Worm (Caenorhabditis elegans): ENCODE results near the gene clec-182.
"Not testable (repeated sequence)": the region's sequence is repeated elsewhere in the genome, so short reads cannot be mapped to it uniquely, and the experiment has no call there.

Gene clec-182

ce11 chrIV:8788048-8788447, 10.1 kb downstream of the clec-182 start, which contains the start of gene C33D9.10:
Gene C33D9.10, minus strand, starts transcription at chrIV:8788148.
- TF ChIP-seq attf-4 (tag; optimal IDR thresholded peaks at IDR 0.05); snpc-4 (tag; optimal IDR thresholded peaks at IDR 0.05); gei-8 (GFP tag; optimal IDR thresholded peaks at IDR 0.05): not testable (repeated sequence)

ce11 chrIV:8786654-8787053, 11.5 kb downstream of the clec-182 start, which contains the start of gene C33D9.8:
Gene C33D9.8, minus strand, starts transcription at chrIV:8786752.
- no peak for TF ChIP-seq cey-2 (tag; optimal IDR thresholded peaks at IDR 0.05; ENCODE audit: borderline replicate concordance, insufficient read depth)
- TF ChIP-seq daf-16 (GFP tag; optimal IDR thresholded peaks at IDR 0.05) = no peak
- TF ChIP-seq daf-16 (tag; optimal IDR thresholded peaks at IDR 0.05) = peak; percentile 24
- TF ChIP-seq nhr-10 (tag; optimal IDR thresholded peaks at IDR 0.05) = no peak
- TF ChIP-seq vab-7 (GFP tag; IDR thresholded peaks at IDR 0.05) = no peak

ce11 chrIV:8784855-8785327, 13.3 kb downstream of the clec-182 start, which contains the start of gene C33D9.13:
Gene C33D9.13, minus strand, starts transcription at chrIV:8785277.
- TF ChIP-seq nhr-41 (GFP tag; IDR thresholded peaks at IDR 0.05) (no peak), F44E2.7 (GFP tag; IDR thresholded peaks at IDR 0.05) (no peak), ceh-20 (GFP tag; IDR thresholded peaks at IDR 0.05) (no peak), egl-43 (GFP tag; IDR thresholded peaks at IDR 0.05) (no peak), nhr-237 (tag; optimal IDR thresholded peaks at IDR 0.05) (no peak), lin-1 (GFP tag; IDR thresholded peaks at IDR 0.05) (no peak), zag-1 (tag; optimal IDR thresholded peaks at IDR 0.05) (no peak), nhr-25 (tag; optimal IDR thresholded peaks at IDR 0.05; ENCODE audit: borderline replicate concordance, insufficient read depth) (no peak), zip-11 (GFP tag; IDR thresholded peaks at IDR 0.05) (no peak), mxl-2 (GFP tag; conservative IDR thresholded peaks at IDR 0.05) (no peak), ZK337.2 (GFP tag; IDR thresholded peaks at IDR 0.05) (no peak), lin-38 (GFP tag; IDR thresholded peaks at IDR 0.05) (no peak), mep-1 (tag; optimal IDR thresholded peaks at IDR 0.05) (no peak), unc-130 (GFP tag; optimal IDR thresholded peaks at IDR 0.05) (no peak), nhr-11 (tag; optimal IDR thresholded peaks at IDR 0.05) (no peak), ces-1 (GFP tag; optimal IDR thresholded peaks at IDR 0.05) (no peak)

ce11 chrIV:8782172-8782571, 16.0 kb downstream of the clec-182 start:
- TF ChIP-seq nhr-6 (tag; optimal IDR thresholded peaks at IDR 0.05) (peak; percentile 70), hlh-11 (tag; optimal IDR thresholded peaks at IDR 0.05) (peak; percentile 98), unc-62 (GFP tag; optimal IDR thresholded peaks at IDR 0.05 in 1 of 2) (peak in 1 of 2 experiments; percentile 98), unc-62 (tag; optimal IDR thresholded peaks at IDR 0.05) (no peak), egl-43 (GFP tag; IDR thresholded peaks at IDR 0.05) (no peak), hlh-30 (tag; optimal IDR thresholded peaks at IDR 0.05; ENCODE audit: insufficient read depth) (peak; percentile 91), pqm-1 (tag; optimal IDR thresholded peaks at IDR 0.05) (peak; percentile 42), mdl-1 (tag; optimal IDR thresholded peaks at IDR 0.05) (peak in 1 of 2 experiments; percentile 88), cey-2 (tag; optimal IDR thresholded peaks at IDR 0.05; ENCODE audit: borderline replicate concordance, insufficient read depth) (no peak), snpc-1.2 (GFP tag; IDR thresholded peaks at IDR 0.05) (no peak), lin-15B (tag; optimal IDR thresholded peaks at IDR 0.05) (no peak), nhr-48 (tag; optimal IDR thresholded peaks at IDR 0.05) (peak; percentile 60), F10B5.3 (tag; optimal IDR thresholded peaks at IDR 0.05) (no peak), hif-1 (tag; optimal IDR thresholded peaks at IDR 0.05) (peak in 1 of 2 experiments; percentile 54), rbr-2 (tag; optimal IDR thresholded peaks at IDR 0.05) (peak; percentile 70), spr-3 (GFP tag; optimal IDR thresholded peaks at IDR 0.05) (no peak), dpl-1 (GFP tag; optimal IDR thresholded peaks at IDR 0.05) (peak; percentile 37), nhr-77 (tag; optimal IDR thresholded peaks at IDR 0.05) (peak; percentile 81), Y48G9A.11 (GFP tag; IDR thresholded peaks at IDR 0.05) (no peak), aha-1 (tag) (peak; percentile 94), D1046.2 (GFP tag; IDR thresholded peaks at IDR 0.05) (no peak), ceh-20 (GFP tag; IDR thresholded peaks at IDR 0.05) (0 out of 2 replicates have a peak, but pooled peaks have one; percentile 32), nhr-41 (GFP tag; IDR thresholded peaks at IDR 0.05) (0 out of 2 replicates have a peak, but pooled peaks have one; percentile 17), nhr-25 (tag; optimal IDR thresholded peaks at IDR 0.05; ENCODE audit: borderline replicate concordance, insufficient read depth) (peak; percentile 78), jun-1 (tag; optimal IDR thresholded peaks at IDR 0.05) (peak; percentile 11), dve-1 (tag; optimal IDR thresholded peaks at IDR 0.05; ENCODE audit: insufficient read depth) (peak; percentile 85)
